Fruit fly (Drosophila melanogaster) whole organism: Measurements from ENCODE around the gene Hap40.

Experiments used
- CG8478 ChIP-seq: fragments of >200 bp; optimal IDR thresholded peaks from 2 replicates; lab custom pipeline; 2018; ENCODE audit warnings: inconsistent platforms
- Dll ChIP-seq: fragments of >200 bp; optimal IDR thresholded peaks from 2 replicates; lab custom pipeline; 2017
- EcR ChIP-seq, 2 experiments: fragments of >200 bp; optimal IDR thresholded peaks; 2 replicates each; lab custom pipeline; 2017; ENCODE audit warnings: missing biosample characterization in 2 of 2, missing genetic modification characterization in 2 of 2, missing genetic modification reagents in 2 of 2
- pan ChIP-seq: fragments of >200 bp; optimal IDR thresholded peaks from 2 replicates; lab custom pipeline; 2017
- psq ChIP-seq: fragments of >200 bp; optimal IDR thresholded peaks from 2 replicates; lab custom pipeline; 2017
- usp ChIP-seq: fragments of >200 bp; optimal IDR thresholded peaks from 2 replicates; lab custom pipeline; 2017; ENCODE audit warnings: missing biosample characterization, missing genetic modification characterization, mixed read lengths

The Hap40 gene

DNA sequence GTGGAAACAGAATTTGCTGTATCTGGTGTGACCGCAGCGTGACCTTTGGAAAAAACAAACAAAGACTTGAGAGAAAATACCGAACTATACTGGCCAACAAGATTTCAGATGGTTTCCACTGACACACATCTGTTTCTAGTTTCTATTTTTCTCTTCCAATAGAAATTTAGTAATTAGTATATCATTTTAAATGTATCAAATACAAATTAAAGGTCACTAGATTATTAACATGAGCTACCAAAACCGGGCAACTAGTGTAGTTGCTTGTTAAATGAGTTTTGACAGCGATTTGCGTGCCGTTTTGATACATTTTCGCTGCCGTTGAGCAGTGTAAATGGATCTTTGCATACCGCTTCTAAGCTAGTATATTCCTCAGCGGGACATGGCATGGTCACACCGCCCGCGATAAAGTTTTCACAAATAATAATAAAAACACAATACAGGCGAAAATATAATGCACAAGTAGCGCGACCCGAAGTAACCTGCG, at the start of gene Hap40, which contains the start of gene Pis:
Gene Hap40, plus strand, starts transcription at position 406 of the 487 bp plus-strand sequence.
Gene Pis, minus strand, starts transcription at position 51 of the 487 bp plus-strand sequence.
- TF ChIP-seq Dll (lab: Kevin White, UChicago), result no peak
- TF ChIP-seq pan (lab: Kevin White, UChicago), result no peak
- no peak for TF ChIP-seq EcR (GFP tag; optimal IDR thresholded peaks at IDR 0.05; lab: Kevin White, UChicago)
- TF ChIP-seq psq (lab: Kevin White, UChicago), result no peak
- TF ChIP-seq usp, result no peak
- TF ChIP-seq CG8478, result no peak

DNA sequence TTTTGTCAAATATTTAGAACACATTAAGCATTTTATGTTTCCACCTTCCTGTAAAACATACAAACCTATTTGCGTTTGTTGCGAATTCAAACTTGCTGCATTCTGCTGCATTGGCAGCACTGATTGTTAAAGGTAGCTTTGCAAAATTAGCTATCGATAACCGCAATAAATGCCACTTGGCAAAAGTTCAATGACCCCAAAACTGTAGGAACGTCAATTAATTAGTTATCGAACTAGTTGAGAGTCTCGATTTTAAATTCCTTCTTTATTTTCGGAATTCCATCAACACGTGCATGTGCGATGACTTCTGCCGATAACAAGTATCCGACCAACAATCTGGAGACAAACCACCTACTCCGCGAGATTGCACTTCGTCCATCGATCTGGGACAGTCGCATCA, 41.6 kb upstream of the Hap40 start, which contains the start of gene CG8119:
Gene CG8119, plus strand, starts transcription at position 301 of the 400 bp plus-strand sequence.
- TF ChIP-seq psq (lab: Kevin White, UChicago) (no peak), pan (lab: Kevin White, UChicago) (no peak), Dll (lab: Kevin White, UChicago) (no peak), CG8478 (no peak)

DNA sequence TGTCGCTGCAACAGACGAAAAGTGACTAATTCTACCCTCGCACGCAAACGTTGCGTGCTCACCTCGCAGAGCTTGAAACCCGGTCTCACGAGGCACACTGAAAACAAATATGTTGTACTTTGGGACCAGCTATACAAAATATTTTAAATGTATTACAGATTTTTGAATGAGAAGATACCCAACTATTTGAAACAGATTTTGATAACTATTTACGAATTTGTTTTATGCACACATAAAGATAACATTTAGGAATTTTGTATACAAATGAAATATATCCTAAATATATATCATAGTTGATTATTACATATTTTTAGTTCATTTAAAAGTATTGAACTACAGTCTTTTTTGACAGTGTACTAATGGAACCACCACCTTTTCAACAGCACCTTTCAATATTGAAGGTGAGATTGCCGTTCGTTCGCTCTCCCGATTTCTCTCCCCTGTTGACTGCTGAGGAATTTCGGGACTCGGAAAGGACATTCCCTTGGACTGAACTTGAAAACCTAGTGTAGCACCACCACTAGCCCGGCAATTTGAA, 32.8 kb upstream of the Hap40 start, which contains the start of gene CG15646:
Gene CG15646, minus strand, starts transcription at position 4 of the 538 bp plus-strand sequence.
- TF ChIP-seq usp (no peak), EcR (GFP tag; optimal IDR thresholded peaks at IDR 0.05; lab: Kevin White, UChicago) (no peak), Dll (lab: Kevin White, UChicago) (no peak), psq (lab: Kevin White, UChicago) (no peak), CG8478 (no peak), pan (lab: Kevin White, UChicago) (no peak)

DNA sequence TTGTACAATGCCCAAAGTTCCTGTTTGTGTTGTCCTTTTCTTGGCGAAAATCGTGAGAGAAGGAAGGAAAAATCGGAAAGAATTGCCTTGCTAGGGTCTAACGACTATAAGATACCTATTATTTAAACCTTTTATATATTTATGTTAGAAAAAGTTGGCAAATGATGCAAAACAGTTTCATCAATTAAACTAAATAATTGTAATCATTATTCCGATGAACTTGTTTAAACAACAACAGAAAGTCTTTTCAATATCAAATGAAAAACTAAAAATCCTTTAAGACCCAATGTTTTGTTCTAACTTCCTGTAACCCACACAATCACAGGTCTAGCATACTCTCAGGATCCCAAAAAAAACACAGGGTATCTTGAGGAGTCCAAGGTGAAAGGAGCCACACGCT, 29.6 kb upstream of the Hap40 start:
- TF ChIP-seq psq (lab: Kevin White, UChicago) (no peak), usp (no peak), pan (lab: Kevin White, UChicago) (no peak), EcR (GFP tag; optimal IDR thresholded peaks at IDR 0.05; lab: Kevin White, UChicago) (no peak), CG8478 (no peak), Dll (lab: Kevin White, UChicago) (no peak)

DNA sequence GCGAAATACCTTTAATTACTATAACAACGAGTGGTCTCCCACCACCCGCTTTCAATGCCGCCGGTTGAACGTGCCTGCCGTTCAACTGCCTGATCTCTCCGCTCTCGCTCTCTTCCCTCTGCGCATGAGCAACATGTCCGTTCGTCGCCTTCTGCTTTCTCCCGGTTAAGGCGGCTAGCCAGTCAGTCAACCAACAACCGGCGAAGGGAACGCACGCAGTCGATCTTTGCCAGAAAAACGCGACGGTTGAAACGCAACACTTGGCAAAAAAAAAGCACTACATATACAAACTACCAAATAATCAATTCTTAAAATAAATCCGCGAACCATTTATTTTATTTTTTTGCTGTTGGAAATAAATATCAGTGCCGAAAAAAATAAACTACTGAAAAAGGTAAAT, 28.6 kb upstream of the Hap40 start, which contains the start of gene CG12708:
Gene CG12708, plus strand, starts transcription at position 183 of the 400 bp plus-strand sequence.
- TF ChIP-seq usp, result no peak
- no peak for TF ChIP-seq pan (lab: Kevin White, UChicago)
- no peak for TF ChIP-seq psq (lab: Kevin White, UChicago)
- no peak for TF ChIP-seq Dll (lab: Kevin White, UChicago)
- no peak for TF ChIP-seq EcR (GFP tag; optimal IDR thresholded peaks at IDR 0.05; lab: Kevin White, UChicago)
- no peak for TF ChIP-seq CG8478

DNA sequence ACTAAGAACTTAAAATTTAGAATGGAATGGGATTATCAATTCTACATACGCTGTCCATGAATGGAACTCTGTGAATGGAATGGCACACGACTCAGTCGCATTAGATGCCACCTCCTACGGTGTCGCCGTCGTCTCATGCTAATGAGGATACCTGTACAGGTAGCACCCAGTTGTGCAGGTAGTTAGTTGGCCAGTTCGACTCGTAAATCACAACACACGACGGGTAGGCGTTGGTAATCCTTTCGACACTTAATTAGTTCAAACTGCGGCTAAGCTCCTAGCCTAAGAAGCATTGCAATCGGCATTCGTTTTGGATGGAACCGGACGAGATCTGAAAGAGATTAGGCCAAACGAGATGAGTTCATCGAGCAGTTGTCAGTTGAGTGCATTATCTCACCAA, 19.5 kb upstream of the Hap40 start:
- TF ChIP-seq pan (lab: Kevin White, UChicago), result no peak
- no peak for TF ChIP-seq EcR (GFP tag; optimal IDR thresholded peaks at IDR 0.05; lab: Kevin White, UChicago)
- no peak for TF ChIP-seq usp
- no peak for TF ChIP-seq Dll (lab: Kevin White, UChicago)
- TF ChIP-seq psq (lab: Kevin White, UChicago), result no peak
- TF ChIP-seq CG8478, result no peak

DNA sequence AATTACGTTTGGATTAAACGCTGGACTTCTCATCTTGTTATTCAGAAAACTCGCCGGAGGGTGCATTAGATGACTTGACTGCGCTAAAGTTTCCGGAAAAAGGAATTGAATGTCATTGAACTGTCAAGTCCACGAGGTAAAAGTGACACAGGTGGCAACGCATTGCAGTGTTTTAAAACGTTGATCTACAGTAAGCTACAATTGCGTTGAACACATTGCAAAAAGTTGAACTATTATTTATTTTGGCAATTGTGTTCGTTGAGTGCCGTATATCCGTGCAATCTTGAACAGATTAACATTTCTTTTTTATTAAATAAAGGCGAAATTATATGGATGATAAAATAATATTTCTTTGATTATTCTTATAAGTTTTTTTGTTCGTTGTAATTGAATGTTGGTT, 15.2 kb upstream of the Hap40 start, which contains the start of gene CG15599:
Gene CG15599, minus strand, starts transcription at position 101 of the 400 bp plus-strand sequence.
- TF ChIP-seq Dll (lab: Kevin White, UChicago) (no peak), usp (no peak), psq (lab: Kevin White, UChicago) (no peak), CG8478 (no peak), pan (lab: Kevin White, UChicago) (no peak), EcR (GFP tag; optimal IDR thresholded peaks at IDR 0.05; lab: Kevin White, UChicago) (no peak)

DNA sequence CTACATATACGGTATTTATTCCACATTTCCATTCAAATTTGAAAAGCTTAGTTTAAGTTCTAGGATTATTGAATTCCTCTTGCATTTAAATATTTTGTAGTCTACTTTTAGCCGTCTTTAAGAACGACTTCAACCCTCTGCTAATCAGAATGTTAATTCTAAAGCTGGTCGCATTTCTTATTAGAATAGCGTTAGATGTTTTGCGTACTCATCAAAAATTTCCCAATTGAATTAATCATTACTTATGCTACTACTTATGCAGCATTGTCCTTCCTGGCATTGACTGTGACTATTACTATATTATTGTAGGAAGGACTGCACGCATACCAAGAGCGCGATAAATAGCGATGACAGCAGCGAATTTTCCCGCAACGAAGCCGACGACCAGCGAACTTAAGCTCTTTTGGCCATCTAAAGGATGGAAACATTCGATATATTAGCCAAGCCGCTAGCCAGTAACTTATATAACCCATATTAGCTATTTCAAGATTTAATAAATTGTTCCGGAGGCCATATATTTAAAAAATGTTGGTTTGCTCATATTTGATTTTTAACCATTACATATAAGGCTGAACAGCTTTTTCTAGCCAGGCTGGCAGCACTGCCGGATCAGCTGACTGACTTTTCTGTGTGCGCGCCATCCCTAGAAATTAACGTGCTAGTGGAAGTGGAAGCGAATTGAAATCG, 6.9 kb upstream of the Hap40 start, which contains the start of gene CG8128:
Gene CG8128, plus strand, starts transcription at position 641 of the 687 bp plus-strand sequence.
- TF ChIP-seq Dll (lab: Kevin White, UChicago) (no peak), pan (lab: Kevin White, UChicago) (no peak), psq (lab: Kevin White, UChicago) (no peak), CG8478 (no peak), EcR (GFP tag; optimal IDR thresholded peaks at IDR 0.05; lab: Kevin White, UChicago) (no peak), usp (no peak)

DNA sequence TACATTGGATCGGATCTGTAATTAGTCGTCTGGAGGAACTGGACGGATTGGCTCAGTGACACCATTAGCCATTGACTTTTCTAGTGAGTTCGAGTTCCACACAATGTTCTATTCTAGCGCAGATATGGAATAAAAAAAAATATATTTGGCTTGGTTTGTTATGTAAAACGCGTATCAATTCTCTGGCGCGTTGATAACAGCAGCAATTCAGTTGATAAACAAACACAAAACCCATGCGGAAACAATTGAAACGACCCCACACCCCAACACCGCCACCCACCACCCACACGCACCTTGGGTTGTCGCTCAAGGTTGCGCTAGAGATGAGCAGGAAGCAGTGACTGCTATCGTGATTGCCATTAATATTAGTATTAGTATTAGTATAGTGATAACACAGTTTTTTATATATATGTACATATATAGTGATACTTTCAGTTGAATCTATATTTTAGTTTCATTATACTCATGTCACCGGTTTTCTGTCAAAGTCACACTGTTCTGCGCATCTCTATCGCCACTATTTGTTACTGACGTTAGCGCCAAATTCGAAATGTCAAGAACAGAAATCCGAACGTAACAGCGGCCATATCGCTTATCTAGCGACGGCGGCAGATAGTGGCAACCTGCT, 6.2 kb upstream of the Hap40 start:
- TF ChIP-seq Dll (lab: Kevin White, UChicago), result no peak
- TF ChIP-seq EcR (GFP tag; optimal IDR thresholded peaks at IDR 0.05; lab: Kevin White, UChicago), result no peak
- TF ChIP-seq pan (lab: Kevin White, UChicago), result no peak
- no peak for TF ChIP-seq CG8478
- TF ChIP-seq usp, result no peak
- TF ChIP-seq psq (lab: Kevin White, UChicago), result no peak

DNA sequence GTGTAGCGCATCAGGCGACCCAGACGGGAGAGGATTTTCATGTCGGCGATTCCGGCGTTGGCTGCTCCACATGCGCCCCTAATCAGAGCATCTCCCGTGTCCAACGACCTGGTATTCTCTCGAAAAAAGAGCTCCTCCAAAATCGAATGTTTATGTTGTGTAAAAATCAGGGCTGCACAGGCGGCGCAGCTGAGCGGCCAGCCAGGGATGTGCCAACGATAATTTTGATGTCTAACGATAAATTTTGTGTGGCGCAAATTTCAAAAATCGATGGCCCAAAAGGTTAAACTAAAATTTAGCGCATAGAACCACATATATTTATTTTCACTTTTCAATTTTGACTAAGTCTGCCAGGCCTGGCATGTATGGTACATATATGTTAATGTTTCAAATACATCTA, 2.9 kb upstream of the Hap40 start, which contains the start of gene CG9240:
Gene CG9240, minus strand, starts transcription at position 213 of the 400 bp plus-strand sequence.
- TF ChIP-seq CG8478, result no peak
- TF ChIP-seq usp, result no peak
- TF ChIP-seq pan (lab: Kevin White, UChicago), result no peak
- TF ChIP-seq Dll (lab: Kevin White, UChicago), result no peak
- TF ChIP-seq EcR (GFP tag; optimal IDR thresholded peaks at IDR 0.05; lab: Kevin White, UChicago), result no peak
- no peak for TF ChIP-seq psq (lab: Kevin White, UChicago)

DNA sequence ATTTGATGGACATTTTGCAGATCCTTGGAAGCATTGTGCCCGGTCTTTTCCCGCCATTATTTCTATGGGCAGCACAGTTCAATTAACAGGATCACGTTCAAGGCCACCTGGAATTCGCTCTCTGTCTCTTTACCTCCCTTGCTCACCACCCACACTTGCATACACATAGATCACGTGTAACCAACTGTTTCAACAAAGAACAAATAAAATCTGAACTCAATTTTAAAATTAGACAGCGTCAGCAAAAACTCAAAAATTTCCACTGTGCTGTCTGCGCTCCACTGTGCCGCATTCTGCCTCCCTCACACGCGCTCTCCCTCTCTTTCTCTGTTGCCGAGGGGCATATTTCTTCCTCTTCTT, 5.7 kb downstream of the Hap40 start:
- TF ChIP-seq usp (no peak), Dll (lab: Kevin White, UChicago) (no peak), psq (lab: Kevin White, UChicago) (no peak), EcR (GFP tag; optimal IDR thresholded peaks at IDR 0.05; lab: Kevin White, UChicago) (no peak), CG8478 (no peak), pan (lab: Kevin White, UChicago) (no peak)
